Fruit fly (Drosophila melanogaster) whole organism, prepupa: ENCODE results near the gene Ssdp.

Source experiments
- CG10631 ChIP-seq: fragments of 200-800 bp; sonication (Bioruptor generic); optimal IDR thresholded peaks from 2 replicates; lab custom pipeline; 2016; ENCODE audit warnings: missing biosample characterization, missing genetic modification characterization
- CG11762 ChIP-seq: fragments of 200-800 bp; sonication (Bioruptor generic); optimal IDR thresholded peaks from 3 replicates; lab custom pipeline; 2016; ENCODE audit warnings: missing biosample characterization, missing genetic modification characterization; ENCODE audit not compliant: insufficient read depth
- CG15336 ChIP-seq: fragments of 200-800 bp; sonication (Bioruptor generic); IDR thresholded peaks from 2 replicates; pipeline ENCODE4 v1.3.6; 2022; ENCODE audit warnings: missing biosample characterization, missing genetic modification characterization
- CG1621 ChIP-seq: fragments of 200-800 bp; sonication (Bioruptor generic); optimal IDR thresholded peaks from 3 replicates; lab custom pipeline; 2018; ENCODE audit warnings: missing biosample characterization, mild to moderate bottlenecking, missing genetic modification characterization
- CG16779 ChIP-seq: fragments of 200-800 bp; sonication (Bioruptor generic); optimal IDR thresholded peaks from 3 replicates; lab custom pipeline; 2017; ENCODE audit warnings: missing biosample characterization, mild to moderate bottlenecking, missing genetic modification characterization
- CG3032 ChIP-seq: fragments of 200-800 bp; optimal IDR thresholded peaks from 2 replicates; lab custom pipeline; 2019; ENCODE audit warnings: missing biosample characterization, mild to moderate bottlenecking, missing genetic modification characterization, moderate library complexity
- CG31627 ChIP-seq: fragments of 200-800 bp; sonication (Bioruptor generic); optimal IDR thresholded peaks from 3 replicates; lab custom pipeline; 2016; ENCODE audit warnings: missing biosample characterization, missing genetic modification characterization
- CG32006 ChIP-seq: fragments of 200-800 bp; sonication (Bioruptor generic); optimal IDR thresholded peaks from 3 replicates; lab custom pipeline; 2017; ENCODE audit warnings: missing biosample characterization, mild to moderate bottlenecking, missing genetic modification characterization
- CG34406 ChIP-seq: fragments of 200-800 bp; sonication (Bioruptor generic); optimal IDR thresholded peaks from 3 replicates; lab custom pipeline; 2016; ENCODE audit warnings: missing biosample characterization, missing genetic modification characterization
- CG3919 ChIP-seq: fragments of 200-800 bp; sonication (Bioruptor generic); optimal IDR thresholded peaks from 3 replicates; lab custom pipeline; 2016; ENCODE audit warnings: missing biosample characterization, missing genetic modification characterization
- CG6163 ChIP-seq: fragments of 200-800 bp; sonication (Bioruptor generic); IDR thresholded peaks from 3 replicates; pipeline ENCODE4 v1.3.6; 2022; ENCODE audit warnings: missing biosample characterization, missing genetic modification characterization
- CG6276 ChIP-seq: fragments of 200-800 bp; sonication (Bioruptor generic); optimal IDR thresholded peaks from 2 replicates; lab custom pipeline; 2017; ENCODE audit warnings: missing biosample characterization, mild to moderate bottlenecking, missing genetic modification characterization
- CG6808 ChIP-seq: fragments of 200-800 bp; sonication (Bioruptor generic); optimal IDR thresholded peaks from 3 replicates; lab custom pipeline; 2017; ENCODE audit warnings: missing biosample characterization, missing genetic modification characterization, mild to moderate bottlenecking, moderate library complexity, missing genetic modification reagents
- CG6854 ChIP-seq: fragments of 200-800 bp; sonication (Bioruptor generic); optimal IDR thresholded peaks from 2 replicates; lab custom pipeline; 2017; ENCODE audit warnings: missing biosample characterization, mild to moderate bottlenecking, missing genetic modification characterization
- CG8319 ChIP-seq: fragments of 200-800 bp; sonication (Bioruptor generic); optimal IDR thresholded peaks from 3 replicates; lab custom pipeline; 2016; ENCODE audit warnings: missing biosample characterization, missing genetic modification characterization
- CG8632 ChIP-seq: fragments of 200-800 bp; sonication (Bioruptor generic); optimal IDR thresholded peaks from 3 replicates; lab custom pipeline; 2016; ENCODE audit warnings: missing biosample characterization, missing genetic modification characterization
- CG9139 ChIP-seq: fragments of 200-800 bp; sonication (Bioruptor generic); optimal IDR thresholded peaks from 3 replicates; lab custom pipeline; 2017; ENCODE audit warnings: missing biosample characterization, mild to moderate bottlenecking, missing genetic modification characterization
- Eip75B ChIP-seq: fragments of 200-800 bp; sonication (Bioruptor generic); optimal IDR thresholded peaks from 3 replicates; lab custom pipeline; 2016; ENCODE audit warnings: missing biosample characterization, missing genetic modification characterization
- Eip78C ChIP-seq: fragments of 200-800 bp; sonication (Bioruptor generic); peaks from one replicate; lab custom pipeline; 2016; ENCODE audit warnings: missing biosample characterization, missing genetic modification characterization
- Eip93F ChIP-seq: fragments of 200-800 bp; sonication (Bioruptor generic); optimal IDR thresholded peaks from 2 replicates; lab custom pipeline; 2016; ENCODE audit warnings: missing biosample characterization, mild to moderate bottlenecking, missing genetic modification characterization
- Ets21C ChIP-seq: fragments of 200-800 bp; sonication (Bioruptor generic); optimal IDR thresholded peaks from 3 replicates; lab custom pipeline; 2016; ENCODE audit warnings: missing biosample characterization, missing genetic modification characterization
- Gug ChIP-seq: fragments of 200-800 bp; sonication (Bioruptor generic); IDR thresholded peaks from 2 replicates; pipeline ENCODE4 v1.3.6; 2022; ENCODE audit warnings: missing biosample characterization, missing genetic modification characterization
- Lpt ChIP-seq: fragments of 200-800 bp; sonication (Bioruptor generic); optimal IDR thresholded peaks from 3 replicates; lab custom pipeline; 2016; ENCODE audit warnings: missing biosample characterization, missing genetic modification characterization
- Smox ChIP-seq: fragments of 200-800 bp; sonication (Bioruptor generic); optimal IDR thresholded peaks from 3 replicates; lab custom pipeline; 2016; ENCODE audit warnings: missing biosample characterization, missing genetic modification characterization
- Sox102F ChIP-seq: fragments of 200-800 bp; sonication (Bioruptor generic); optimal IDR thresholded peaks from 2 replicates; lab custom pipeline; 2016; ENCODE audit warnings: missing biosample characterization, mild to moderate bottlenecking, missing genetic modification characterization
- Sox14 ChIP-seq: fragments of 200-800 bp; sonication (Bioruptor generic); optimal IDR thresholded peaks from 3 replicates; lab custom pipeline; 2016; ENCODE audit warnings: missing biosample characterization, missing genetic modification characterization
- Sox15 ChIP-seq: fragments of 200-800 bp; sonication (Bioruptor generic); optimal IDR thresholded peaks from 3 replicates; lab custom pipeline; 2016; ENCODE audit warnings: missing biosample characterization, missing genetic modification characterization
- achi ChIP-seq: fragments of 200-800 bp; sonication (Bioruptor generic); optimal IDR thresholded peaks from 3 replicates; lab custom pipeline; 2016; ENCODE audit warnings: missing biosample characterization, missing genetic modification characterization
- acj6 ChIP-seq: fragments of 200-800 bp; sonication (Bioruptor generic); optimal IDR thresholded peaks from 3 replicates; lab custom pipeline; 2016; ENCODE audit warnings: missing biosample characterization, missing genetic modification characterization
- cyc ChIP-seq: fragments of 200-800 bp; sonication (Bioruptor generic); optimal IDR thresholded peaks from 3 replicates; lab custom pipeline; 2016; ENCODE audit warnings: missing biosample characterization, missing genetic modification characterization
- dsx ChIP-seq: fragments of 200-800 bp; optimal IDR thresholded peaks from 3 replicates; lab custom pipeline; 2019; ENCODE audit warnings: missing biosample characterization, mild to moderate bottlenecking, missing genetic modification characterization, moderate library complexity; ENCODE audit not compliant: poor library complexity, severe bottlenecking
- esn ChIP-seq: fragments of 200-800 bp; sonication (Bioruptor generic); optimal IDR thresholded peaks from 2 replicates; lab custom pipeline; 2016; ENCODE audit warnings: missing biosample characterization, mild to moderate bottlenecking, missing genetic modification characterization, moderate library complexity
- lz ChIP-seq: fragments of 200-800 bp; sonication (Bioruptor generic); optimal IDR thresholded peaks from 3 replicates; lab custom pipeline; 2016; ENCODE audit warnings: missing biosample characterization, missing genetic modification characterization
- net ChIP-seq: fragments of 200-800 bp; sonication (Bioruptor generic); optimal IDR thresholded peaks from 3 replicates; lab custom pipeline; 2016; ENCODE audit warnings: missing biosample characterization, missing genetic modification characterization
- spab ChIP-seq: fragments of 200-800 bp; sonication (Bioruptor generic); optimal IDR thresholded peaks from 2 replicates; lab custom pipeline; 2017; ENCODE audit warnings: missing biosample characterization, mild to moderate bottlenecking, missing genetic modification characterization, missing genetic modification reagents
- svp ChIP-seq: fragments of 200-800 bp; sonication (Bioruptor generic); peaks from one replicate; lab custom pipeline; 2016; ENCODE audit warnings: missing biosample characterization, missing genetic modification characterization
- vri ChIP-seq: fragments of 200-800 bp; sonication (Bioruptor generic); optimal IDR thresholded peaks from 3 replicates; lab custom pipeline; 2016; ENCODE audit warnings: missing biosample characterization, mild to moderate bottlenecking, missing genetic modification characterization

Gene Ssdp

DNA sequence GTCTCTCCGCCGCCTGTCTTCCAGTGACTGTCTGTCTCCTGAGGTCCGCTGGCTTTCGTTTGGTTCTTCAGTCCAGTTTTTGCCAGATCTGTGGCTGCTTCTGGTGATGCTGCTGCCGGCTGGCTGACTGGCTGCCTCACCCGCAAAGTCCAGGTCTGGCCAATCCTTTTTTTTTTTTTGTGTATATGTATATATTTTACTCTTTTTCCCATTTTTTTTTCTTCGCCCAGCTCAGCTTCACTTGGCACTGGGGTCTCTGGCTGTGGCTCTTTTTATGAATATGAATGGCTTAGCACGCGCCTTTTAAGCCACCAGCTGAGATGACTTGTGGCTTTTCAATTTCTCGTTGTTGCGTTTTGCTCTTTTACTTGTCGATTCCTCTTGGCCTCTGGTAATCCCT lies 52.8 kb downstream of the Ssdp start (continued):
- TF ChIP-seq Sox102F (GFP tag; lab: Kevin White, UChicago): no peak
- no peak for TF ChIP-seq Eip75B (GFP tag; lab: Kevin White, UChicago)
- peak; percentile 10 for TF ChIP-seq CG6276 (GFP tag; lab: Kevin White, UChicago)
- TF ChIP-seq cyc: no peak
- peak; percentile 1 for TF ChIP-seq CG8632 (GFP tag; lab: Kevin White, UChicago)
- no peak for TF ChIP-seq esn
- TF ChIP-seq CG6854: peak; percentile 23
- no peak for TF ChIP-seq Gug (GFP tag; lab: Robert Waterston, UW)
- TF ChIP-seq net: no peak
- peak; percentile 40; the same call in 1 of the 2 replicates for TF ChIP-seq CG15336
- peak; percentile 55 for TF ChIP-seq svp
- no peak for TF ChIP-seq vri (GFP tag; lab: Kevin White, UChicago)
- TF ChIP-seq CG1621 (tag; lab: Kevin White, UChicago): peak; percentile 4
- TF ChIP-seq Eip78C (GFP tag; lab: Kevin White, UChicago): peak; percentile 54
- no peak for TF ChIP-seq CG3919 (GFP tag; lab: Kevin White, UChicago)
- TF ChIP-seq CG3032 (tag; lab: Kevin White, UChicago): peak; percentile 29
- TF ChIP-seq CG8319 (GFP tag; lab: Kevin White, UChicago): no peak
- TF ChIP-seq CG16779 (tag; lab: Kevin White, UChicago): peak; percentile 4
- no peak for TF ChIP-seq Eip93F (GFP tag; lab: Kevin White, UChicago)
- TF ChIP-seq CG11762 (GFP tag; lab: Kevin White, UChicago): no peak
- no peak for TF ChIP-seq acj6 (GFP tag; lab: Kevin White, UChicago)
- no peak for TF ChIP-seq CG10631
- no peak for TF ChIP-seq CG31627 (GFP tag; lab: Kevin White, UChicago)
- TF ChIP-seq lz (GFP tag; lab: Kevin White, UChicago): no peak
- no peak for TF ChIP-seq Sox15
- peak; percentile 46 for TF ChIP-seq dsx (GFP tag; lab: Kevin White, UChicago)
- no peak for TF ChIP-seq Sox14
- no peak for TF ChIP-seq achi (GFP tag; lab: Kevin White, UChicago)
- TF ChIP-seq CG32006 (GFP tag; lab: Kevin White, UChicago): no peak
- TF ChIP-seq CG9139: peak; percentile 83
- peak; percentile 72 for TF ChIP-seq CG6808 (GFP tag; lab: Kevin White, UChicago)
- TF ChIP-seq Smox (GFP tag; lab: Kevin White, UChicago): no peak
- peak; percentile 6 for TF ChIP-seq CG34406 (GFP tag; lab: Kevin White, UChicago)
- peak; percentile 28 for TF ChIP-seq Lpt (GFP tag; lab: Kevin White, UChicago)
- TF ChIP-seq CG6163 (GFP tag; lab: Robert Waterston, UW): peak; percentile 82
- TF ChIP-seq Ets21C (GFP tag; lab: Kevin White, UChicago): no peak

DNA sequence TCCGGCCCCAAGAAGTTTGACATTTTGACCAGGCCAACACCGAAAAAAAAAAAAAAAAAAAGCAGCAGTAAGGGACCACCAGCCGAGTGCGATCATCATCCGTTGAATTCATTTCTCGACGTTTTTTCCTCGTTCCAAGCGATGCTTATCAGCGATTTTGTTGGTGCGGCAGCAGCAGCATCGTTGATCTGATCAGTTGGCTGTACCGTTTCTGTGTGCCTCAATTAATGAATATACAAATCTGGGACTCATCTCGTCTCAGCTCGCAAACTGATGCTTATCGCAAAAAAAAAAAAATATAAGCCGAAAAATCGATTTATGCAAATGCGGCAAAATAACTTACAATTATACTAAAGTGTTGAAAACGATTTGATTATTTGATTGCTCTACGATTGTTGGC lies 54.5 kb downstream of the Ssdp start:
- no peak for TF ChIP-seq spab (GFP tag; lab: Kevin White, UChicago)
- no peak for TF ChIP-seq CG8319 (GFP tag; lab: Kevin White, UChicago)
- no peak for TF ChIP-seq Eip78C (GFP tag; lab: Kevin White, UChicago)
- TF ChIP-seq achi (GFP tag; lab: Kevin White, UChicago): no peak
- no peak for TF ChIP-seq CG6854
- TF ChIP-seq svp: peak; percentile 35
- no peak for TF ChIP-seq CG31627 (GFP tag; lab: Kevin White, UChicago)
